Fruit fly (Drosophila melanogaster) whole organism, embryonic: ENCODE data around the gene Mlc-c.

Experiments
- Abd-B ChIP-seq: fragments of 200-800 bp; sonication (Bioruptor generic); optimal IDR thresholded peaks from 2 replicates; lab custom pipeline; 2018; ENCODE audit warnings: missing biosample characterization, mild to moderate bottlenecking, missing genetic modification characterization, moderate library complexity
- Adf1 ChIP-seq: fragments of 200-800 bp; sonication (Bioruptor generic); IDR thresholded peaks from 2 replicates; pipeline ENCODE4 v1.3.6; 2022; ENCODE audit warnings: missing biosample characterization, missing genetic modification characterization
- B-H1 ChIP-seq: fragments of 200-800 bp; sonication (Bioruptor generic); IDR thresholded peaks from 3 replicates; pipeline ENCODE4 v1.3.6; 2022; ENCODE audit warnings: missing biosample characterization, missing genetic modification characterization
- B-H2 ChIP-seq: fragments of 200-800 bp; sonication (Bioruptor generic); optimal IDR thresholded peaks from 2 replicates; lab custom pipeline; 2018; ENCODE audit warnings: missing biosample characterization, mild to moderate bottlenecking, missing genetic modification characterization
- CG10267 ChIP-seq: fragments of 200-800 bp; sonication (Bioruptor generic); optimal IDR thresholded peaks from 2 replicates; lab custom pipeline; 2018; ENCODE audit warnings: missing biosample characterization, mild to moderate bottlenecking, missing genetic modification characterization, moderate library complexity
- CG10321 ChIP-seq: fragments of 200-800 bp; sonication (Bioruptor generic); IDR thresholded peaks from 2 replicates; pipeline ENCODE4 v1.3.6; 2022; ENCODE audit warnings: missing biosample characterization, missing genetic modification characterization
- CG12391 ChIP-seq: fragments of 200-800 bp; sonication (Bioruptor generic); optimal IDR thresholded peaks from 3 replicates; lab custom pipeline; 2018; ENCODE audit warnings: missing biosample characterization, mild to moderate bottlenecking, missing genetic modification characterization, moderate library complexity
- CG12659 ChIP-seq: fragments of 200-800 bp; sonication (Bioruptor generic); optimal IDR thresholded peaks from 3 replicates; lab custom pipeline; 2017; ENCODE audit warnings: mild to moderate bottlenecking, missing biosample characterization, missing genetic modification reagents, missing genetic modification characterization
- CG1647 ChIP-seq: fragments of 200-800 bp; sonication (Bioruptor generic); optimal IDR thresholded peaks from 3 replicates; lab custom pipeline; 2016; ENCODE audit warnings: missing biosample characterization, missing genetic modification characterization
- CG1832 ChIP-seq: fragments of 200-800 bp; sonication (Bioruptor generic); optimal IDR thresholded peaks from 2 replicates; lab custom pipeline; 2017; ENCODE audit warnings: missing biosample characterization, mild to moderate bottlenecking, missing genetic modification characterization, inconsistent platforms
- CG18764 ChIP-seq: fragments of 200-800 bp; sonication (Bioruptor generic); optimal IDR thresholded peaks from 3 replicates; lab custom pipeline; 2016; ENCODE audit warnings: missing biosample characterization, missing genetic modification characterization
- CG3163 ChIP-seq: fragments of 200-800 bp; sonication (Bioruptor generic); optimal IDR thresholded peaks from 3 replicates; lab custom pipeline; 2016; ENCODE audit warnings: missing biosample characterization, missing genetic modification characterization
- CG8388 ChIP-seq: fragments of 200-800 bp; sonication (Bioruptor generic); optimal IDR thresholded peaks from 2 replicates; lab custom pipeline; 2019; ENCODE audit warnings: missing biosample characterization, mild to moderate bottlenecking, missing genetic modification characterization, moderate library complexity
- CG8478 ChIP-seq: fragments of >200 bp; optimal IDR thresholded peaks from 2 replicates; lab custom pipeline; 2018
- CTCF ChIP-seq: fragments of 200-800 bp; sonication (Bioruptor generic); optimal IDR thresholded peaks from 2 replicates; lab custom pipeline; 2017; ENCODE audit warnings: missing biosample characterization, mild to moderate bottlenecking, missing genetic modification characterization, moderate library complexity
- CoRest ChIP-seq: fragments of 200-800 bp; sonication (Bioruptor generic); optimal IDR thresholded peaks from 3 replicates; lab custom pipeline; 2018; ENCODE audit warnings: missing biosample characterization, mild to moderate bottlenecking, missing genetic modification characterization, moderate library complexity
- D ChIP-seq, 2 experiments: fragments of 200-800 bp in 1 of 2; fragments of >200 bp in 1 of 2; sonication (Bioruptor generic) in 1 of 2; optimal IDR thresholded peaks; 2 replicates in 1 of 2; 3 replicates in 1 of 2; lab custom pipeline; 2017; ENCODE audit warnings: mild to moderate bottlenecking in 1 of 2, missing biosample characterization in 1 of 2, missing genetic modification characterization in 1 of 2, missing genetic modification reagents in 1 of 2
- Deaf1 ChIP-seq: fragments of 200-800 bp; optimal IDR thresholded peaks from 3 replicates; lab custom pipeline; 2019; ENCODE audit warnings: missing biosample characterization, mild to moderate bottlenecking, missing genetic modification characterization, moderate library complexity
- Drgx ChIP-seq: fragments of 200-800 bp; sonication (Bioruptor generic); IDR thresholded peaks from 2 replicates; pipeline ENCODE4 v1.3.6; 2022; ENCODE audit warnings: missing biosample characterization, missing genetic modification characterization
- HmgD ChIP-seq: fragments of 200-800 bp; sonication (Bioruptor generic); optimal IDR thresholded peaks from 3 replicates; lab custom pipeline; 2016; ENCODE audit warnings: missing biosample characterization, missing genetic modification characterization
- MESR4 ChIP-seq: fragments of 200-800 bp; sonication (Bioruptor generic); optimal IDR thresholded peaks from 2 replicates; lab custom pipeline; 2018; ENCODE audit warnings: missing biosample characterization, mild to moderate bottlenecking, missing genetic modification characterization, moderate library complexity
- Meics ChIP-seq: fragments of 200-800 bp; sonication (Bioruptor generic); optimal IDR thresholded peaks from 2 replicates; lab custom pipeline; 2017; ENCODE audit warnings: missing biosample characterization, mild to moderate bottlenecking, missing genetic modification characterization
- Nf-YB ChIP-seq: fragments of 200-800 bp; sonication (Bioruptor generic); optimal IDR thresholded peaks from 3 replicates; lab custom pipeline; 2019; ENCODE audit warnings: missing biosample characterization, mild to moderate bottlenecking, missing genetic modification characterization, moderate library complexity
- Nf-YC ChIP-seq: fragments of 200-800 bp; optimal IDR thresholded peaks from 3 replicates; lab custom pipeline; 2019; ENCODE audit warnings: missing biosample characterization, mild to moderate bottlenecking, missing genetic modification characterization, moderate library complexity
- Trl ChIP-seq, 3 experiments: fragments of >200 bp in 2 of 3; fragments of 200-800 bp in 1 of 3; sonication (Bioruptor generic) in 1 of 3; optimal IDR thresholded peaks; 2 replicates in 1 of 3; 3 replicates in 2 of 3; lab custom pipeline; 2016 to 2017; ENCODE audit warnings: missing biosample characterization in 1 of 3, missing genetic modification characterization in 1 of 3
- cg ChIP-seq: fragments of 200-800 bp; sonication (Bioruptor generic); optimal IDR thresholded peaks from 3 replicates; lab custom pipeline; 2019; ENCODE audit warnings: missing biosample characterization, mild to moderate bottlenecking, missing genetic modification characterization, moderate library complexity
- crol ChIP-seq: fragments of 200-800 bp; sonication (Bioruptor generic); IDR thresholded peaks from 2 replicates; pipeline ENCODE4 v1.3.6; 2022; ENCODE audit warnings: missing biosample characterization, missing genetic modification characterization
- ewg ChIP-seq: fragments of 200-800 bp; sonication (Bioruptor generic); optimal IDR thresholded peaks from 3 replicates; lab custom pipeline; 2017; ENCODE audit warnings: mild to moderate bottlenecking, missing biosample characterization, missing genetic modification reagents, missing genetic modification characterization
- hth ChIP-seq: fragments of >200 bp; optimal IDR thresholded peaks from 2 replicates; lab custom pipeline; 2017; ENCODE audit warnings: inconsistent platforms
- jing ChIP-seq: fragments of 200-800 bp; sonication (Bioruptor generic); optimal IDR thresholded peaks from 2 replicates; lab custom pipeline; 2018; ENCODE audit warnings: missing biosample characterization, mild to moderate bottlenecking, missing genetic modification characterization
- kay ChIP-seq: fragments of 200-800 bp; sonication (Bioruptor generic); optimal IDR thresholded peaks from 2 replicates; lab custom pipeline; 2016; ENCODE audit warnings: missing biosample characterization, missing genetic modification characterization
- lilli ChIP-seq: fragments of 200-800 bp; sonication (Bioruptor generic); optimal IDR thresholded peaks from 3 replicates; lab custom pipeline; 2016; ENCODE audit warnings: missing biosample characterization, missing genetic modification characterization
- phol ChIP-seq: fragments of 200-800 bp; sonication (Bioruptor generic); optimal IDR thresholded peaks from 3 replicates; lab custom pipeline; 2018; ENCODE audit warnings: missing biosample characterization, mild to moderate bottlenecking, missing genetic modification characterization, moderate library complexity
- prd ChIP-seq, 3 experiments: fragments of >200 bp in 2 of 3; fragments of 200-800 bp in 1 of 3; sonication (Bioruptor generic) in 1 of 3; optimal IDR thresholded peaks in 2 of 3; IDR thresholded peaks in 1 of 3; 2 replicates in 2 of 3; 3 replicates in 1 of 3; pipeline versions ENCODE4 v1.3.6 to Lab custom; 2017 to 2022; ENCODE audit warnings: missing biosample characterization in 1 of 3, missing genetic modification characterization in 1 of 3
- sens ChIP-seq: fragments of 200-800 bp; sonication (Bioruptor generic); peaks from one replicate; lab custom pipeline; 2016; ENCODE audit warnings: missing biosample characterization, missing genetic modification characterization
- seq ChIP-seq: fragments of 200-800 bp; sonication (Bioruptor generic); IDR thresholded peaks from 2 replicates; pipeline ENCODE4 v1.3.6; 2022; ENCODE audit warnings: missing biosample characterization, missing genetic modification characterization
- sima ChIP-seq: fragments of 200-800 bp; sonication (Bioruptor generic); optimal IDR thresholded peaks from 2 replicates; lab custom pipeline; 2016; ENCODE audit warnings: missing biosample characterization, missing genetic modification characterization
- sisA ChIP-seq: fragments of 200-800 bp; sonication (Bioruptor generic); IDR thresholded peaks from 2 replicates; pipeline ENCODE4 v1.3.6; 2022; ENCODE audit warnings: missing biosample characterization, missing genetic modification characterization
- slou ChIP-seq: fragments of 200-800 bp; sonication (Bioruptor generic); optimal IDR thresholded peaks from 3 replicates; lab custom pipeline; 2016; ENCODE audit warnings: missing biosample characterization, missing genetic modification characterization
- sqz ChIP-seq: fragments of 200-800 bp; sonication (Bioruptor generic); optimal IDR thresholded peaks from 3 replicates; lab custom pipeline; 2018; ENCODE audit warnings: missing biosample characterization, mild to moderate bottlenecking, missing genetic modification characterization
- tll ChIP-seq, 2 experiments: fragments of 200-800 bp in 1 of 2; fragments of >200 bp in 1 of 2; sonication (Bioruptor generic) in 1 of 2; optimal IDR thresholded peaks; 2 replicates each; lab custom pipeline; 2017 to 2019; ENCODE audit warnings: missing biosample characterization in 2 of 2, missing genetic modification characterization in 2 of 2, mild to moderate bottlenecking in 1 of 2, moderate library complexity in 1 of 2

The Mlc-c gene

DNA sequence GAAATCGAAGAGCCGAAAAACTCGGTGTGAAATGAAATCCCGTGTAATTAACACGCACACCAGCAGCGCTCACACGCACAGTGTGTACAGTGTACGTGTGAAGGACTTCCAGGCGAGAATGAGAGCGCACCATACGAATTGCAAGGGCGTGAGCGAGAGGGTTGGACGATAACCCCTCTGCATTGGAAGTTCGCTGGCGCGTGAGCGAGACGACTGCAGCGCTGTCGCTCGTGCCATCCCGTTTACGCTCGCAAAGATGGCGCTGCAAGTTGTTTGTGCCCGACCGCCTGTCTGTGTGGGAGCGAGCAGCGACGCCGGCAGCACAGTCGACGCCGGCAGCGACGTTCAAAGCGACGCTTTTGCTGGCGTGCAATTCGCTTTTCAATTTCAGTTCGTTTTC is 28.5 kb downstream of the Mlc-c start, which contains the start of gene Vsx1 (continued):
- TF ChIP-seq jing (GFP tag; lab: Kevin White, UChicago), result no peak
- no peak for TF ChIP-seq Meics

DNA sequence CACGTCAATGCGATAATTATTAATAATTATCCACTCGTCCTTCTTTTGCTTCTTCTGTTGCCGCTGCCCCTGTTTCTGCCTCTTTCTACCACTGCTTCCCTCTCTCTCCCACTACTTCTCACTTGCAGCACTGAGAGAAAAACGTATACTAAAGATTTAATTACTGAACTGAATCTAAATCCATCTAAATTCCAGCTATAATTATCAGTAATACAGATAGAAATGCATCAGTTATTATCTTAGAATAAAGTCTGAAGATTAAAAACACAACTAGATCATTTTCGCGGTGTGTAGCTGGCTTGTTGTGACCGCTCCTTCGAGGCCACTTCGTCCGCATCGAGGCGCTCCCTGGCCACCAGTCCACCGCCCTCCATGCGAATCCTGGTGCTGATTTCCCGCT is 32.3 kb downstream of the Mlc-c start:
- TF ChIP-seq CG10267 (tag; lab: Kevin White, UChicago), result no peak
- no peak for TF ChIP-seq CG12391 (tag; lab: Kevin White, UChicago)
- TF ChIP-seq prd (optimal IDR thresholded peaks at IDR 0.05; lab: Kevin White, UChicago), result no peak
- peak; percentile 64; the same call in 2 of the 3 replicates for TF ChIP-seq prd (GFP tag; IDR thresholded peaks at IDR 0.05; lab: Robert Waterston, UW)

DNA sequence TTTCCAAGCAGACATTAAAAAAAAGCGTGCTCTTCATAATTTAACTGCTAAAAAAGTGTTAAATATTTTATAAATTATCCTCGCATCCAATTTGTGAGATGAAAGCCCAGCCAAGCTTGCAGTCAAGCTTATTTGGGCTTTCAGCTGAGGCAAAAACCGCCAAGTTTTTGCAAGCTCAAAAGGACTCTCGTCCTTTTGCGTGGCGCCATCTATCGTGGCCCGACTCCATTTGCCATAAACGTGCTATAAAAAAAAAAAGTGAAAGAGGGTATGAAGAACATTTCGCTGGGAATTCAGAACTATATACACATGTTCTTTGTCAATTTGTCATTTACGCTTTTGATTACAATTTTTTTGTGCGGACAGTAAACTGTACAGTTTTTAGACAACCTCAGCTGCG is 33.9 kb downstream of the Mlc-c start:
- TF ChIP-seq CTCF (GFP tag; lab: Kevin White, UChicago) (peak; percentile 86), lilli (GFP tag; lab: Kevin White, UChicago) (no peak), B-H2 (GFP tag; lab: Kevin White, UChicago) (no peak), CG12659 (GFP tag; lab: Kevin White, UChicago) (no peak), B-H1 (no peak), sima (no peak), hth (lab: Kevin White, UChicago) (no peak), CG18764 (GFP tag; lab: Kevin White, UChicago) (no peak), CG1647 (GFP tag; lab: Kevin White, UChicago) (no peak)
- TF ChIP-seq, all 482 proteins: peak for 1

DNA sequence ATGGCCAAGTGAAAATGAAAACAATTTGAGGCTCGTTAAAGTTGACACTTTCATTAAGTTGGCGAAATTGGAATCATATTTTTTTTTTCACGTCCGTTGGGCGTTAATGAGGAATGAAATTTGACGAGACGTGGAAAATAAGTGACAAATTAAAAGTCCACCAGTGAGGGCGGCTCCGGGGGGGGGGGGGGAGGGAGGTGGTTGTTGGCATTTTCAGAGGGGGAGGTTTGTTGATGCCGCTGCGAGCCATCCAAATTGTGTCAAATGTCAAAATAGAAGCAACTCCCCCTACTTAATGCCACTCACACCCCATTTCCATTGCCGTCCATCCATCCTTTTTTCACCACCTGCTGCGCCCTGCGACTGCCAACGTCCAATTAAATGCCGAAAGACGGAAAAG is 35.3 kb downstream of the Mlc-c start:
- TF ChIP-seq crol (GFP tag; lab: Robert Waterston, UW), result peak; percentile 51; the same call in 1 of the 2 replicates
- TF ChIP-seq CG8388 (GFP tag; lab: Kevin White, UChicago), result no peak
- no peak for TF ChIP-seq slou (GFP tag; lab: Kevin White, UChicago)
- peak; percentile 75 for TF ChIP-seq Nf-YB (GFP tag; lab: Kevin White, UChicago)
- peak; percentile 44 for TF ChIP-seq Nf-YC (tag; lab: Kevin White, UChicago)
- TF ChIP-seq, all 482 proteins: peak for 3

DNA sequence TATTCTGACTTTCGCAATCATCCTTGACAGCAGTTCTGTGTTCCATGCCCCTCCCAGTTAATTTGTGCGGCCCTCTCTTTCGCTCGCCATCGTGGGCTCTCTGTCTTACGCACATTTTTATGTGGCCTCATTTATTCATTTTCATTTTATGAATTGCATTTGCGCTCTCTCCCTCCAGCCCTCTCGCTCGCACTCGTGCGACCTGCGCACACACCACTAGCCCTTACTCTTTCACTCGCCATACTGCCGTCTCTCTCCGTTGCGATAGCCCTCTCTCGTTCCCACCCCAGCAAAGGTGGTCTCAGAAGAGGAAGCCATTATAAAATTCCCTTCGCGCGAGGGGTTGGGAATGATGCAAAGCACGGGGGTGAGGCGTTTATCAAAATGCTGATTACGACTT is 42.9 kb downstream of the Mlc-c start:
- peak; percentile 43 for TF ChIP-seq D (optimal IDR thresholded peaks at IDR 0.05; lab: Kevin White, UChicago)
- TF ChIP-seq D (GFP tag; optimal IDR thresholded peaks at IDR 0.05; lab: Kevin White, UChicago), result no peak
- peak; percentile 91 for TF ChIP-seq seq (GFP tag; lab: Robert Waterston, UW)
- peak; percentile 14 for TF ChIP-seq Abd-B
- no peak for TF ChIP-seq sisA (GFP tag; lab: Robert Waterston, UW)
- TF ChIP-seq sens (GFP tag; lab: Kevin White, UChicago), result peak; percentile 46
- TF ChIP-seq Adf1 (GFP tag; lab: Robert Waterston, UW), result peak; percentile 24; the same call in 1 of the 2 replicates
- peak; percentile 56 to 67 for TF ChIP-seq tll (GFP tag; optimal IDR thresholded peaks at IDR 0.05; lab: Kevin White, UChicago)
- TF ChIP-seq CG1832 (GFP tag; lab: Kevin White, UChicago), result peak; percentile 99
- TF ChIP-seq cg, result peak; percentile 52
- peak; percentile 52 for TF ChIP-seq HmgD
- no peak for TF ChIP-seq MESR4 (GFP tag; lab: Kevin White, UChicago)
- TF ChIP-seq CG8478 (lab: Kevin White, UChicago), result peak; percentile 95
- TF ChIP-seq sqz (GFP tag; lab: Kevin White, UChicago), result peak; percentile 64
- TF ChIP-seq phol (tag; lab: Kevin White, UChicago), result peak; percentile 72
- no peak for TF ChIP-seq Deaf1
- TF ChIP-seq CoRest, result peak; percentile 36
- peak; percentile 68 for TF ChIP-seq crol (GFP tag; lab: Robert Waterston, UW)
- TF ChIP-seq Nf-YB (GFP tag; lab: Kevin White, UChicago), result peak; percentile 92
- TF ChIP-seq Trl (optimal IDR thresholded peaks at IDR 0.05; lab: Kevin White, UChicago), result peak in 1 of 2 experiments; percentile 16
- no peak for TF ChIP-seq Trl (GFP tag; optimal IDR thresholded peaks at IDR 0.05; lab: Kevin White, UChicago)
- peak; percentile 88 for TF ChIP-seq ewg (GFP tag; lab: Kevin White, UChicago)
- TF ChIP-seq Nf-YC (tag; lab: Kevin White, UChicago), result peak; percentile 95
- no peak for TF ChIP-seq kay (GFP tag; lab: Kevin White, UChicago)
- peak; percentile 92 for TF ChIP-seq CG10321 (GFP tag; lab: Robert Waterston, UW)
- TF ChIP-seq CG3163 (GFP tag; lab: Kevin White, UChicago), result no peak
- no peak for TF ChIP-seq Drgx
